Fruit fly (Drosophila melanogaster): ENCODE data around the gene CG10514.

The CG10514 gene

DNA sequence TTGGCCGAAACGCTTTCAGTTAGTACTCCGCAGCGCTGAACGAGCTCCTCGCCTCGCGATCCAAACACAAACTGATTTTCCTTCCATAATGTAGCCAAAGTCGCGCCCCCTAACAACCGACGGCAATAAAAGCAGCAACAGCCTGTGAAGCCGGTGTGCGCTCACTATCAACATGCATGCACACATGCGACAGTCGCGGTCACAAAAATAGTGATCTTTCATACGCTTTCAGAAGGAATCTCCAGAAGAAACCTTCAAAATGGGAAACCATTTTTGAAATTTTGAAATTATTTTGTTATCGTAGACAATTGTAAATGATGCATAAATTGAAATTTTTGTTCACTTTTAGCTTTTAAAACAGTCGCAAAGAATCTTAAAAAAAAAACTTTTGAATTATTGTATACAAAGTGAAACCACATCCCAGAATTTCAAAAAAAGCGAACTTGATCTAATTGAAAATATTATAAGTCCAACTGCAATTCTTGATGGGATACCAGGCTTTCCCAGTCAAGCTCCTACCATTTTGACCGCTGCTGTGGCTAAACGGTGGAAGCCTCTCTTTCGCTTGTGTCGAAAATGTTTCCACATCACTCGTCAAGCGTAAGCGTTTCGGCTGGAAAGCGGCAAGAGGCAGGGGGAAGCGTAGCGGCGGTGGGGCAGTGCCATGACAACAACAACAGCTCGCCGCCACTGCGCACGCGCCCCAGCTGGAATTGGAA, 47.2 kb downstream of the CG10514 start, which contains the start of gene Cad96Cb:
Gene Cad96Cb, minus strand, starts transcription at position 51 of the 719 bp plus-strand sequence.
- TF ChIP-seq toe (GFP tag; optimal IDR thresholded peaks at IDR 0.05) (no peak), Clk (GFP tag; optimal IDR thresholded peaks at IDR 0.05) (no peak), kay (GFP tag; ENCODE audit: borderline replicate concordance) (no peak), bab1 (GFP tag; optimal IDR thresholded peaks at IDR 0.05) (no peak), CG1620 (GFP tag; optimal IDR thresholded peaks at IDR 0.05) (no peak), Hr96 (GFP tag; optimal IDR thresholded peaks at IDR 0.05) (no peak), CG5204 (GFP tag; optimal IDR thresholded peaks at IDR 0.05) (no peak), CG7101 (tag; optimal IDR thresholded peaks at IDR 0.05) (no peak), ovo (GFP tag; optimal IDR thresholded peaks at IDR 0.05) (no peak), CG14711 (tag; optimal IDR thresholded peaks at IDR 0.05) (no peak), Crg-1 (GFP tag; optimal IDR thresholded peaks at IDR 0.05) (no peak), tj (GFP tag; optimal IDR thresholded peaks at IDR 0.05) (no peak)
